Fruit fly (Drosophila melanogaster) whole organism, wandering third instar larva: Measurements from ENCODE around the gene EMC6.

Experiments used
- GATAd ChIP-seq: sonication (Bioruptor generic); optimal IDR thresholded peaks from 2 replicates; lab custom pipeline; 2016; ENCODE audit warnings: missing biosample characterization, missing genetic modification characterization
- Rel ChIP-seq, 2 experiments: fragments of 200-800 bp; sonication (Bioruptor generic) in 1 of 2; optimal IDR thresholded peaks; 2 replicates in 1 of 2; 3 replicates in 1 of 2; lab custom pipeline; 2016 to 2019; ENCODE audit warnings: mild to moderate bottlenecking in 2 of 2, missing biosample characterization in 2 of 2, missing genetic modification characterization in 2 of 2, moderate library complexity in 1 of 2
- pan ChIP-seq: fragments of >200 bp; optimal IDR thresholded peaks from 2 replicates; lab custom pipeline; 2017
- psq ChIP-seq: fragments of 200-800 bp; sonication (Bioruptor generic); optimal IDR thresholded peaks from 3 replicates; lab custom pipeline; 2017; ENCODE audit warnings: missing biosample characterization, mild to moderate bottlenecking, missing genetic modification characterization, moderate library complexity

- TF ChIP-seq psq (GFP tag; lab: Kevin White, UChicago) = no peak
- no peak for TF ChIP-seq Rel (GFP tag; optimal IDR thresholded peaks at IDR 0.05; lab: Kevin White, UChicago)
- TF ChIP-seq Rel (tag; optimal IDR thresholded peaks at IDR 0.05; lab: Kevin White, UChicago) = no peak
- TF ChIP-seq pan (lab: Kevin White, UChicago) = no peak
- no peak for TF ChIP-seq GATAd (GFP tag; lab: Kevin White, UChicago)
Measured at dm6 chr3R:25047504-25047903, 22.7 kb upstream of the EMC6 start, which contains the start of gene CG11790.
